Fruit fly (Drosophila melanogaster) whole organism: ENCODE results near the gene mex1.

Experiments
- CG8478 ChIP-seq: fragments of >200 bp; optimal IDR thresholded peaks from 2 replicates; lab custom pipeline; 2018; ENCODE audit warnings: inconsistent platforms
- Dll ChIP-seq: fragments of >200 bp; optimal IDR thresholded peaks from 2 replicates; lab custom pipeline; 2017
- EcR ChIP-seq, 2 experiments: fragments of >200 bp; optimal IDR thresholded peaks; 2 replicates each; lab custom pipeline; 2017; ENCODE audit warnings: missing biosample characterization in 2 of 2, missing genetic modification characterization in 2 of 2, missing genetic modification reagents in 2 of 2
- pan ChIP-seq: fragments of >200 bp; optimal IDR thresholded peaks from 2 replicates; lab custom pipeline; 2017
- psq ChIP-seq: fragments of >200 bp; optimal IDR thresholded peaks from 2 replicates; lab custom pipeline; 2017
- usp ChIP-seq: fragments of >200 bp; optimal IDR thresholded peaks from 2 replicates; lab custom pipeline; 2017; ENCODE audit warnings: missing biosample characterization, missing genetic modification characterization, mixed read lengths

mex1 gene

DNA sequence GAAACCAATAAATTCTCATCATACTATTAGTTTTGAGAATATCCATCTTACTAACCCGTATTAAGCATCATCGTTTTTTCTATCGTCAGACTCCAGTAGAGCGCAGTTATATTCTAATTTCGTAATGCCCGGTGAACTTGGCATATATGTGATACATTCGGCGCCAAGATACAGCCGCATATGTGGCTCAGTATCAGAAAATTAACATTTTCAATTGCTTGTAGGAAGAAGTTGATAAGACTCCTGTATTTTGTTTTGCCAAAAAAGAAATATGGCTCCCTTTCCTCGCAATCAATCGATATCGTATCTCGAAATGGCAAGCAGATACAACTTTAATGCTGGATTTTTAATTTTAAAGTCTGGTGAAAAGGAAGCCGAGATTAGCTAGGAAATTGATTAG lies 5.8 kb upstream of the mex1 start, which contains the start of gene CG33986:
TSS of gene CG33986 (minus strand) at position 101 of the 400 bp plus-strand sequence.
- TF ChIP-seq EcR (GFP tag; optimal IDR thresholded peaks at IDR 0.05; lab: Kevin White, UChicago) (no peak), CG8478 (lab: Kevin White, UChicago) (no peak)

DNA sequence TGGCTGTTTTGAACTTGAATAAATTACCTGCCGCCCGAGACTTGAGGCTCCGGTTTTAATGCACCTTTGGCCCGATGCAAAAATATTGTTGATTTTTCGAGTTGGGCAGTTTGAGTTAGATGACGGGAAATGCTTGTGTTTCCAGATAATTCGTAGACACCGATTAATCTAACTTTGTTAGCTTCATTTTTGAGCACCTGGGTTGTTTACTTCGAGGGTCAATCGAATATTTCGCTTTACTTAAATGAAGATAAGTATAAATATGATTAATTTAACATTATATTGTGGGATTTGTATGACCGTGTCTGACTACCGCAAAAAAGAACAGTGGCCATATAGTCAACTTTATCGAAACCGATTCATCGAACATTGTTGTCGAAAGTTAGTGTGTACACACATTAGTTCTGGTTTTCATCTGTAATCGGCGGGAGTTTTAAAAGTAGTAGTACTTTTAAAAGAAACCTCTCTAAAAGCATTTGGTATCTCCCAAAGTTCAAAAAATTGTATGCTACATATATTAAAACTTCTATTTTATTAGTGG lies 4.5 kb upstream of the mex1 start, which contains the start of gene CG7945:
TSS of gene CG7945 (minus strand) at position 332 of the 541 bp plus-strand sequence.
- TF ChIP-seq EcR (GFP tag; optimal IDR thresholded peaks at IDR 0.05; lab: Kevin White, UChicago) = no peak
- TF ChIP-seq Dll = no peak
- TF ChIP-seq CG8478 (lab: Kevin White, UChicago) = no peak
- TF ChIP-seq usp (GFP tag; lab: Kevin White, UChicago) = no peak
- TF ChIP-seq psq = no peak
- no peak for TF ChIP-seq pan

DNA sequence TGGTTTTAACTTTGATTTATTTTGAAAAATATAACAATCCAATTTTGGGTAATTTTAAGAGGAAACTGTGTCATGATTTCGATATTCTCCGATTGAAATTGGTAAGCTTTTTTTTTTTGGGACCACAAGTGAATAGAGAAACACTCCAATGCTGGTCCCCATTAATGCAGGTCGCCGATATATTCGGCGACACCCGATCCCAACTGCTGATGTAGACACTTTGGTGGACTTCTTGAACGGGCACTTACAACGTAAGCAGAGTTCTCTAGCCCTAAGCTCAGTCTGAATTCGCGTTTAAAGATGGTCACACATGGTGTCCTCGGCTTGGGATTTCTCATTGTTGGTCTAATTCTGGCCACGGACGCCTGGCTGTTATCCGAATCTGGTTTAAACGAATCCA lies 928 bp upstream of the mex1 start, which contains the start of gene yellow-k:
TSS of gene yellow-k (plus strand) at position 301 of the 400 bp plus-strand sequence.
- TF ChIP-seq EcR (GFP tag; optimal IDR thresholded peaks at IDR 0.05; lab: Kevin White, UChicago) (no peak), pan (no peak), CG8478 (lab: Kevin White, UChicago) (no peak), Dll (no peak), usp (GFP tag; lab: Kevin White, UChicago) (no peak), psq (no peak)

- TF ChIP-seq EcR (GFP tag; optimal IDR thresholded peaks at IDR 0.05; lab: Kevin White, UChicago) (no peak), Dll (no peak)
These were observed 528 bp upstream of the mex1 start for dm6 chr3L:15519920-15520319.

DNA sequence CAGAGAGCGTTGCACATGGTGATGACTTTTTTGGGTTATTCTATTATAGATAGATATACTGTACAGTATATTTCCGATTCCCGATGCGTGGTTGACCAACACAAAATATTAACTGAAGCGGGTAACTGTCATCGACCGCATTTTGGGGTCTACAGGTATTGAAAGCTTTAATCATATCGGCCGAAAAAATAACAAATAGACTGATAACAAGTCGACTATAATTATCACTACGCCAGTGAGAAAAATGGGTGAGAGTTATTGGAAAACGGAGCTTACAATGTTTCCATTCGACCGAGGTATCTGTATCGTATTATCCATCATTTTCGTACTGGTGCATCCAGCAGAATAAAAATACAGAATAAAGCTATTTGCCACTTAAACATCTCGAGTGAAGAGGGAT lies 1.0 kb downstream of the mex1 start:
- TF ChIP-seq pan (no peak), psq (no peak), CG8478 (lab: Kevin White, UChicago) (no peak), usp (GFP tag; lab: Kevin White, UChicago) (no peak), Dll (no peak), EcR (GFP tag; optimal IDR thresholded peaks at IDR 0.05; lab: Kevin White, UChicago) (no peak)

DNA sequence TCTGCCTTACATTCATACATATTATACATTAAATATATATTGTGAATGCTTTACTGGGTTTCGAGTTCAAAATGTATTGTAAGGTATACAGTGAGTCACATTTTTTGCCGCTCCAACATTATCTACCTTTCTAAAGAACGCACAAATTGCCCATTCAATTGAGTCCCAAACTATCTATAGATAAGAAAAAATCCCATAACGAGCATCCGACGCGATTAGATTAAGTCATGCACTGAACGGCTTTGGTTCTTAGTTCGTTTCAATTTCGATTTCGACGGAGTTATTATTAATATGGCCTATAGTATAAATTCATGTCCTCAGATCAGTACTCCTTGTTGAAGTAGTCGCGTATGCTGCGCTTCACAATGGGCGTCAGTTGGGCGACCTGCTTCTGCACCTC lies 1.9 kb downstream of the mex1 start:
- TF ChIP-seq EcR (GFP tag; optimal IDR thresholded peaks at IDR 0.05; lab: Kevin White, UChicago) (no peak), Dll (no peak), usp (GFP tag; lab: Kevin White, UChicago) (no peak), CG8478 (lab: Kevin White, UChicago) (no peak), pan (no peak), psq (no peak)

DNA sequence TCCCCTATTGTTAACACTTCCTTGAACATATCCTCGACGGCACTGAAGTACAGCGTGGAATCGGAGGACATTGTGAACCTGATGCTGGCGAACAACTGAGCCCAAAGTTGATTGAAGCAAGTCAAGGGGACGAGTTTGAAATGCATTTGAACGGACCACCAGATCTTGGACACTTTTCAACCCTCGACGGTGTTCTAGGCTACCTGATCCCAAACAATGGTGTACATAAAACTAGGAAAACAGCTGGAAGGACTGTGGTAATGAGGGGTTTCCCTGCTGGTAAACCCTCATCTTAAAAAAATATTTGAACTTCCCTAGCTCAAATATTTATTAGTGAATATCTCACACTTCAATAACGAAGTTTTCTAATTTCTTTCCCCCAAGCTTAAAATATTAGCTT lies 2.4 kb downstream of the mex1 start, which contains the start of gene CG13454:
TSS of gene CG13454 (minus strand) at position 101 of the 400 bp plus-strand sequence.
- no peak for TF ChIP-seq EcR (GFP tag; optimal IDR thresholded peaks at IDR 0.05; lab: Kevin White, UChicago)
- no peak for TF ChIP-seq usp (GFP tag; lab: Kevin White, UChicago)
- TF ChIP-seq CG8478 (lab: Kevin White, UChicago) = no peak
- TF ChIP-seq pan = no peak
- TF ChIP-seq psq = no peak
- no peak for TF ChIP-seq Dll

dm6 chr3L:15516440-15516839 lies 3.0 kb downstream of the mex1 start:
- TF ChIP-seq psq (no peak), Dll (no peak), CG8478 (lab: Kevin White, UChicago) (no peak), EcR (GFP tag; optimal IDR thresholded peaks at IDR 0.05; lab: Kevin White, UChicago) (no peak), pan (no peak), usp (GFP tag; lab: Kevin White, UChicago) (no peak)

DNA sequence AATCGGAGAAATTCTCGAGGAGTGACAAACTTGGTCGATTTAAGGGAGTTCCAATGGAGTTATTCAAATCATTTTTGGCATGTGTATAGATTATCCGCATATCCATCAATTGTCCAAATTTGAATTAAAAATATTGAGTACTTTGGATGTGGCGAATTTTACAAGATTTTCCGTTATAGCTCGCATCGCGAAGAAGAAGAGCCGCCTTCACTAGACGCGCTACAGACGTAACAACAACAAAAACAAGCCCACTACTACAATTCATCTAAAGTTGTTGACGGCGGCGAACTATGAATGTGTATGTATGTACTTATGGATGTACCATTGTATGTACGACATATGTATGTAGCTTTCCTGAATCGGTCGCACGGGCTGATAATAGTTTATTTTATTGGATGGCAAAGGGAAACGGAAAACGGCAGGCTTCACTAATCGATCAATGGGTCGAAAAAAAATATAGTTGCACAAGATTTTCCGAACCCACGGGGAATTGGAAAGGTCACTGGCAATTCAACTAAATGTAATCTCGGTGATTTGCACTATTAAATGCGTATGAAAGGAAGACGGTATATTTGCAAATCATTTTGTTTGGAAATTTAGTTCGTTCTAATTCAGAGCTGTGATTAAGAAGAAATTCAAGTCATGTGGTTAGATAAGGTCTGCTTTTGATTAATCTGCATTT lies 4.4 kb downstream of the mex1 start:
- no peak for TF ChIP-seq pan
- TF ChIP-seq psq = no peak
- no peak for TF ChIP-seq CG8478 (lab: Kevin White, UChicago)
- TF ChIP-seq usp (GFP tag; lab: Kevin White, UChicago) = no peak
- TF ChIP-seq EcR (GFP tag; optimal IDR thresholded peaks at IDR 0.05; lab: Kevin White, UChicago) = no peak
- no peak for TF ChIP-seq Dll

- TF ChIP-seq CG8478 (lab: Kevin White, UChicago) = no peak
- TF ChIP-seq psq = no peak
- no peak for TF ChIP-seq Dll
- no peak for TF ChIP-seq pan
- TF ChIP-seq EcR (GFP tag; optimal IDR thresholded peaks at IDR 0.05; lab: Kevin White, UChicago) = no peak
- TF ChIP-seq usp (GFP tag; lab: Kevin White, UChicago) = no peak
These were observed 5.0 kb downstream of the mex1 start for dm6 chr3L:15514405-15514804.

DNA sequence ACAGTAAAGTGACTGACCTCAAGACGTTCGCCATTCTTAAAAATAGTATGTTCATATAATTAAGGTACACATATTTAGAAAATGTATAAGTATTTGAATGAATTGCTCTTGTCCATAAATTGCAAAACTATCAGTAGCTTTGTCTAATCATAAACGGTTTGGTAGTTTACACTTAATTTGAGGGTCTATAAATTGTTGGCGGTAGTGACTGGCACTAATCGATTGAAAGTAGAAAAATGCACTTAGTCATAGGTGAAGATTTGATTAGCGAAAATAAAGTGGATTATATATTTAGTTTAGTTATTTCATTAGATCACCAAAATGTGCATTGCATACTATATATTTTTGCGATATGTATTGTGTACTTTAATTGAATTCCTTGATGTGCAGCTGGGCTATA lies 5.7 kb downstream of the mex1 start:
- no peak for TF ChIP-seq CG8478 (lab: Kevin White, UChicago)
- no peak for TF ChIP-seq psq
- TF ChIP-seq usp (GFP tag; lab: Kevin White, UChicago) = no peak
- TF ChIP-seq EcR (GFP tag; optimal IDR thresholded peaks at IDR 0.05; lab: Kevin White, UChicago) = no peak
- no peak for TF ChIP-seq Dll
- TF ChIP-seq pan = no peak

DNA sequence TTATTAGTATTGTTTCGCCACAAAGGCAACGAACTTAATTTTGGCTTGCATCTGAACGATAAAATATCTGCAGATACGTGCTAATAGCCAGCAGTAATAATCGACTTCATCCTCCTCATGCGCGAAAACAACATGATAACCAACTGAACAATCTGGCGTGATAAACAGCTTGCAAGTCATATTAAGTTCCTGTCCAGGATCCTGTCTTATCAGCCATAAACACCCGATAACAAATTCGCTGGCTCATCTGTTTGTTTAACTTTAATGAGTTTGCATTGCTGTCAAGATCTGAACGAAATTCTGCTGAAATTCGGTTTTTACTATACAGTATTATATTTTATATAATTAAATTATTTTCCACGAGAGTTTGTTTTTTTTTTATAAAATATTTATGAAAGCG lies 6.1 kb downstream of the mex1 start:
- TF ChIP-seq EcR (GFP tag; optimal IDR thresholded peaks at IDR 0.05; lab: Kevin White, UChicago) (no peak), usp (GFP tag; lab: Kevin White, UChicago) (no peak), CG8478 (lab: Kevin White, UChicago) (no peak), Dll (no peak), psq (no peak), pan (no peak)

DNA sequence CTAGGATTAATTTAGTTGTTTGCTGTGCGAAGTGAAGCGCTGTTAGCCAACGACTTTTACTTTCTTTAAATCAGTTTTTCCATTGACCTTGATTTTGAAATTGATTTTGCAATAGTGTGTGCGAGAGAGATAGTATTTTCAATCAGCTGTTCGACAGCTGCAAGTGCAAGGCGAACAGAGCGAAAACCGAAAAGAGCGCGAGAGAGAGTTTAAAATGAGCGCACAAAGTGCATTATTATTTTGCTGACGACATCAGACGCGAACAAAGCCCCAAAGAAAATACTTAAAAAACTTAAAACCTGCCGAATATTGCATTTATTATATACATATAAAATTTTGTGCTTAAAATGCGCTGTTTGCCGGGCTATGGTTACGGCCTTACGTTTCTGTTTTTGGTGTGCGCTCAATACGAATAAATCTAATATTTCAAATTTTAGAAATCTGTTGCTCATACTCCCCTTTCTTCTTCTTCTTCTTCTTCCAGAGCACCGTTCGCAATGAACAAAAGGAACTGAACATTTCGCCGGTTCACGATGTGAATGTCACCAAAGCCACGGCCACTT lies 7.6 kb downstream of the mex1 start:
- TF ChIP-seq pan (no peak), psq (no peak), CG8478 (lab: Kevin White, UChicago) (no peak)
